Worm (Caenorhabditis elegans): ENCODE data around the gene C24A8.6.

Gene C24A8.6

ce11 chrX:4320563-4320962 is 11.6 kb downstream of the C24A8.6 start, which contains the start of gene dop-6:
TSS of gene dop-6 (plus strand) at chrX:4320863.
- no peak for TF ChIP-seq egl-27 (tag; optimal IDR thresholded peaks at IDR 0.05)
- no peak for TF ChIP-seq snpc-4 (tag; optimal IDR thresholded peaks at IDR 0.05)
- TF ChIP-seq mml-1 (tag; optimal IDR thresholded peaks at IDR 0.05) = no peak
- TF ChIP-seq ceh-82 (tag; optimal IDR thresholded peaks at IDR 0.05) = no peak
- TF ChIP-seq nhr-12 (tag; optimal IDR thresholded peaks at IDR 0.05) = no peak

- no peak for TF ChIP-seq nhr-43 (tag; optimal IDR thresholded peaks at IDR 0.05; ENCODE audit: poor library complexity, severe bottlenecking)
- peak; percentile 97 for TF ChIP-seq fkh-10 (GFP tag; optimal IDR thresholded peaks at IDR 0.05)
Observed at ce11 chrX:4317095-4317494, 15.1 kb downstream of the C24A8.6 start.

DNA sequence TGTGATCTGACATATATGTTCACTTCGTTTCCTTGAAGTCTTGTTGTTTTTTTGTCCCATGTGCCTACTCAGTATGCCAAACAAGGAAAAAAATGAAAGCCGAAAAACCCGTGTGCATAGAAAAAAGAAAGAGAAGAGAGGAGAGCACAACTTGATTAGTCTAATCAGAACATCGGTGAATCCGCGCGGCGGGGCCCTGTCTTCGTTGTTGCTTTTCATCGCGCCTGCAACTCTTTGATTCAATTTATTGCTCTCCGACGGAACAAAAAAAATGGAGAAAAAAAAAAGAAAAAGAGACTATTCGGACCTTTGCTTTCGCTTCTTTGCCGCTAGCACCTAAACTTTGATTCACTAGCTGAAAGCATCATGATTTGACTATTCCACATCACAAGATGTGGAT is 17.3 kb downstream of the C24A8.6 start:
- TF ChIP-seq nhr-11 (tag; optimal IDR thresholded peaks at IDR 0.05) (no peak), fkh-10 (GFP tag; optimal IDR thresholded peaks at IDR 0.05) (peak; percentile 87), nhr-28 (tag; optimal IDR thresholded peaks at IDR 0.05) (no peak), ceh-9 (tag; optimal IDR thresholded peaks at IDR 0.05) (no peak), unc-39 (tag; optimal IDR thresholded peaks at IDR 0.05) (no peak)

DNA sequence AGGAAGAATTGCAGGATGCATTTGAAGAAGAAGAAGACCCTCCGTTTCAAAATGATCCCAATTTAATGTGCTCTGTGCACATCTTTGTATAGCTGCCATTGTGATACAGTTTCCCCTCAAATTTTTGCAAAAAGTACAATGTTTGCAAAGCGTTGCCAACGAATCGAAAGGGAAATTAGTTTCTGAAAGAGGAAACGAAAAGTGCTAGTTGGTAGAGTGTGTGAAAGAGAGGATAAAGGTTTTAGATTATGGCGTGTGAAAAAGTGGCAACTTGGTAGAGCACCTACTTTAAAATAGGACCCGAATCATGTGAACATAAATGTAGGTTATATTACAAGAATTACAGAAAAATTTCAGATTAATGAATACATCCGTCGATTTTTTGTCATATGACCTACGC is 20.5 kb downstream of the C24A8.6 start, which contains the start of gene C52B9.8:
TSS of gene C52B9.8 (minus strand) at position 101 of the 400 bp plus-strand sequence.
- no peak for TF ChIP-seq elt-3 (tag; optimal IDR thresholded peaks at IDR 0.05)
- TF ChIP-seq lsy-12 (tag; optimal IDR thresholded peaks at IDR 0.05) = no peak
- TF ChIP-seq nhr-43 (tag; optimal IDR thresholded peaks at IDR 0.05; ENCODE audit: poor library complexity, severe bottlenecking) = no peak
- TF ChIP-seq ztf-4 (tag; optimal IDR thresholded peaks at IDR 0.05) = no peak
- no peak for TF ChIP-seq nhr-76 (tag; optimal IDR thresholded peaks at IDR 0.05)
- TF ChIP-seq unc-39 (tag; optimal IDR thresholded peaks at IDR 0.05) = no peak
- no peak for TF ChIP-seq zag-1 (tag; optimal IDR thresholded peaks at IDR 0.05)
- TF ChIP-seq pha-4 (tag; optimal IDR thresholded peaks at IDR 0.05) = no peak
- TF ChIP-seq unc-62 (GFP tag; optimal IDR thresholded peaks at IDR 0.05) = no peak
- no peak for TF ChIP-seq nhr-23 (tag; optimal IDR thresholded peaks at IDR 0.05)

- TF ChIP-seq ztf-11 (tag; optimal IDR thresholded peaks at IDR 0.05) = no peak
- TF ChIP-seq lsy-12 (tag; optimal IDR thresholded peaks at IDR 0.05) = peak; percentile 19
- TF ChIP-seq elt-2 (tag; optimal IDR thresholded peaks at IDR 0.05) = peak; percentile 25
- TF ChIP-seq nfya-1 (tag; optimal IDR thresholded peaks at IDR 0.05; ENCODE audit: insufficient read depth) = peak; percentile 44
- TF ChIP-seq egl-27 (tag; optimal IDR thresholded peaks at IDR 0.05) = no peak
- TF ChIP-seq nhr-25 (tag; optimal IDR thresholded peaks at IDR 0.05) = peak; percentile 50
- TF ChIP-seq hmg-11 (tag; optimal IDR thresholded peaks at IDR 0.05) = peak; percentile 75
- no peak for TF ChIP-seq aly-2 (tag; optimal IDR thresholded peaks at IDR 0.05)
Observed at ce11 chrX:4307559-4308005, 24.6 kb downstream of the C24A8.6 start.

ce11 chrX:4306861-4307260 is 25.3 kb downstream of the C24A8.6 start, which contains the start of gene pqn-15:
TSS of gene pqn-15 (minus strand) at chrX:4306961.
- TF ChIP-seq elt-2 (tag; optimal IDR thresholded peaks at IDR 0.05) (no peak), pha-4 (tag; optimal IDR thresholded peaks at IDR 0.05) (no peak), fkh-2 (tag; optimal IDR thresholded peaks at IDR 0.05) (no peak), nhr-76 (tag; optimal IDR thresholded peaks at IDR 0.05) (no peak), ceh-16 (tag; optimal IDR thresholded peaks at IDR 0.05) (no peak)

DNA sequence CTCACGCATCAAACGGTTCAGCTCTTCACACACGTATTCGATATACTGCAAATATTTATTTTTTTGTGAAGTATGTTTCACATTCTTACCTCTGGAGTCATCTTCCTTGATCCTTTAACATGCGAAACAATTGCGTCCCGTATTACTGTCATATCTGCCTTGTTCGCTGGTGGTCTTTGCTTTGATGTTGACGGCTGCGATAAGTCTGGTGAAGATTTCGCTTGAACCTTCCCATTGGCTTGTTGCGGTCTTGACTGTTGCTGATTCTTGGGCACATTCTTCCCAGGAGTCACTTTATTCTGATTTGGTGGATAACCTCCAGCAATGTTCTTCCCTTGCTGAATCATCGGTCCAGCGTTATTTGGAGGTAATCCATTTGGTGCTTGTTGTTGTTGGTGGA is 29.0 kb downstream of the C24A8.6 start:
- TF ChIP-seq lin-39 (tag; optimal IDR thresholded peaks at IDR 0.05) (no peak), nhr-237 (tag; optimal IDR thresholded peaks at IDR 0.05) (no peak), nhr-76 (tag; optimal IDR thresholded peaks at IDR 0.05) (no peak), pqm-1 (tag; optimal IDR thresholded peaks at IDR 0.05) (no peak), fos-1 (tag; optimal IDR thresholded peaks at IDR 0.05) (no peak), ztf-4 (tag; optimal IDR thresholded peaks at IDR 0.05) (no peak), nhr-25 (tag; optimal IDR thresholded peaks at IDR 0.05) (no peak), nhr-11 (tag; optimal IDR thresholded peaks at IDR 0.05) (no peak), nhr-28 (tag; optimal IDR thresholded peaks at IDR 0.05) (no peak), daf-12 (tag; optimal IDR thresholded peaks at IDR 0.05) (no peak), snpc-4 (tag; optimal IDR thresholded peaks at IDR 0.05) (no peak), nfya-1 (tag; optimal IDR thresholded peaks at IDR 0.05; ENCODE audit: insufficient read depth) (no peak), lsy-12 (tag; optimal IDR thresholded peaks at IDR 0.05) (no peak), mdl-1 (tag; optimal IDR thresholded peaks at IDR 0.05) (no peak), hmg-11 (tag; optimal IDR thresholded peaks at IDR 0.05) (no peak), lin-15B (tag; optimal IDR thresholded peaks at IDR 0.05) (no peak), sea-2 (GFP tag; optimal IDR thresholded peaks at IDR 0.05) (no peak), R02D3.7 (tag; optimal IDR thresholded peaks at IDR 0.05) (no peak), unc-39 (tag; optimal IDR thresholded peaks at IDR 0.05) (no peak)
